Fruit fly (Drosophila melanogaster) whole organism, embryonic: ENCODE data around the gene CG14020.

Experiments
- Adf1 ChIP-seq: fragments of 200-800 bp; sonication (Bioruptor generic); IDR thresholded peaks from 2 replicates; pipeline ENCODE4 v1.3.6; 2022; ENCODE audit warnings: missing biosample characterization, missing genetic modification characterization
- Atf-2 ChIP-seq: fragments of 200-800 bp; sonication (Bioruptor generic); optimal IDR thresholded peaks from 2 replicates; lab custom pipeline; 2016; ENCODE audit warnings: missing biosample characterization, missing genetic modification characterization
- B-H1 ChIP-seq: fragments of 200-800 bp; sonication (Bioruptor generic); IDR thresholded peaks from 3 replicates; pipeline ENCODE4 v1.3.6; 2022; ENCODE audit warnings: missing biosample characterization, missing genetic modification characterization
- Bgb ChIP-seq: fragments of 200-800 bp; sonication (Bioruptor generic); IDR thresholded peaks from 2 replicates; pipeline ENCODE4 v1.3.6; 2022; ENCODE audit warnings: missing biosample characterization, missing genetic modification characterization; ENCODE audit not compliant: partially characterized antibody
- Bteb2 ChIP-seq: fragments of 200-800 bp; sonication (Bioruptor generic); optimal IDR thresholded peaks from 2 replicates; lab custom pipeline; 2016; ENCODE audit warnings: missing biosample characterization, missing genetic modification characterization
- C15 ChIP-seq: fragments of 200-800 bp; sonication (Bioruptor generic); IDR thresholded peaks from 3 replicates; pipeline ENCODE4 v1.3.6; 2022; ENCODE audit warnings: missing biosample characterization, missing genetic modification characterization
- CG12659 ChIP-seq: fragments of 200-800 bp; sonication (Bioruptor generic); optimal IDR thresholded peaks from 3 replicates; lab custom pipeline; 2017; ENCODE audit warnings: mild to moderate bottlenecking, missing biosample characterization, missing genetic modification reagents, missing genetic modification characterization
- CG12942 ChIP-seq: fragments of 200-800 bp; sonication (Bioruptor generic); optimal IDR thresholded peaks from 3 replicates; lab custom pipeline; 2016; ENCODE audit warnings: missing biosample characterization, missing genetic modification characterization
- CG14441 ChIP-seq: fragments of 200-800 bp; sonication (Bioruptor generic); IDR thresholded peaks from 2 replicates; pipeline ENCODE4 v1.3.6; 2022; ENCODE audit warnings: missing biosample characterization, missing genetic modification characterization
- CG1529 ChIP-seq: fragments of 200-800 bp; sonication (Bioruptor generic); optimal IDR thresholded peaks from 3 replicates; lab custom pipeline; 2018; ENCODE audit warnings: missing biosample characterization, missing genetic modification characterization
- CG17385 ChIP-seq: fragments of 200-800 bp; sonication (Bioruptor generic); optimal IDR thresholded peaks from 3 replicates; lab custom pipeline; 2018; ENCODE audit warnings: missing biosample characterization, mild to moderate bottlenecking, missing genetic modification characterization
- CG17829 ChIP-seq: fragments of 200-800 bp; optimal IDR thresholded peaks from 2 replicates; lab custom pipeline; 2019; ENCODE audit warnings: missing biosample characterization, mild to moderate bottlenecking, missing genetic modification characterization, moderate library complexity
- CG1832 ChIP-seq: fragments of 200-800 bp; sonication (Bioruptor generic); optimal IDR thresholded peaks from 2 replicates; lab custom pipeline; 2017; ENCODE audit warnings: missing biosample characterization, mild to moderate bottlenecking, missing genetic modification characterization, inconsistent platforms
- CG18599 ChIP-seq: fragments of 200-800 bp; sonication (Bioruptor generic); optimal IDR thresholded peaks from 3 replicates; lab custom pipeline; 2017; ENCODE audit warnings: missing biosample characterization, missing genetic modification characterization, mild to moderate bottlenecking, moderate library complexity, missing genetic modification reagents
- CG30403 ChIP-seq: fragments of 200-800 bp; sonication (Bioruptor generic); optimal IDR thresholded peaks from 3 replicates; lab custom pipeline; 2016; ENCODE audit warnings: missing biosample characterization, missing genetic modification characterization
- CG4282 ChIP-seq: fragments of 200-800 bp; sonication (Bioruptor generic); optimal IDR thresholded peaks from 2 replicates; lab custom pipeline; 2016; ENCODE audit warnings: missing biosample characterization, missing genetic modification characterization
- CG4707 ChIP-seq: fragments of 200-800 bp; sonication (Bioruptor generic); optimal IDR thresholded peaks from 2 replicates; lab custom pipeline; 2018; ENCODE audit warnings: missing biosample characterization, mild to moderate bottlenecking, missing genetic modification characterization, moderate library complexity
- CG7556 ChIP-seq: fragments of 200-800 bp; sonication (Bioruptor generic); optimal IDR thresholded peaks from 2 replicates; lab custom pipeline; 2017; ENCODE audit warnings: missing biosample characterization, mild to moderate bottlenecking, missing genetic modification characterization
- CG7745 ChIP-seq: fragments of 200-800 bp; sonication (Bioruptor generic); optimal IDR thresholded peaks from 2 replicates; lab custom pipeline; 2018; ENCODE audit warnings: missing biosample characterization, mild to moderate bottlenecking, missing genetic modification characterization, moderate library complexity
- CG7786 ChIP-seq: fragments of 200-800 bp; sonication (Bioruptor generic); optimal IDR thresholded peaks from 2 replicates; lab custom pipeline; 2016; ENCODE audit warnings: missing biosample characterization, missing genetic modification characterization
- CG7839 ChIP-seq: fragments of 200-800 bp; sonication (Bioruptor generic); optimal IDR thresholded peaks from 3 replicates; lab custom pipeline; 2018; ENCODE audit warnings: missing biosample characterization, mild to moderate bottlenecking, missing genetic modification characterization, moderate library complexity
- CG8290 ChIP-seq, 3 experiments: fragments of 200-800 bp; sonication (Bioruptor generic); optimal IDR thresholded peaks; 2 replicates each; lab custom pipeline; 2016 to 2019; ENCODE audit warnings: missing biosample characterization in 3 of 3, missing genetic modification characterization in 3 of 3, mild to moderate bottlenecking in 2 of 3, moderate library complexity in 1 of 3
- CG8478 ChIP-seq: fragments of >200 bp; optimal IDR thresholded peaks from 2 replicates; lab custom pipeline; 2018
- CG8765 ChIP-seq: fragments of 200-800 bp; sonication (Bioruptor generic); IDR thresholded peaks from 2 replicates; pipeline ENCODE4 v1.3.6; 2022; ENCODE audit warnings: missing biosample characterization, missing genetic modification characterization
- Chrac-16 ChIP-seq: fragments of 200-800 bp; sonication (Bioruptor generic); optimal IDR thresholded peaks from 3 replicates; lab custom pipeline; 2016; ENCODE audit warnings: missing biosample characterization, missing genetic modification characterization
- CoRest ChIP-seq: fragments of 200-800 bp; sonication (Bioruptor generic); optimal IDR thresholded peaks from 3 replicates; lab custom pipeline; 2018; ENCODE audit warnings: missing biosample characterization, mild to moderate bottlenecking, missing genetic modification characterization, moderate library complexity
- Dek ChIP-seq: fragments of 200-800 bp; sonication (Bioruptor generic); optimal IDR thresholded peaks from 3 replicates; lab custom pipeline; 2019; ENCODE audit warnings: missing biosample characterization, mild to moderate bottlenecking, missing genetic modification characterization, moderate library complexity
- Dfd ChIP-seq, 2 experiments: fragments of >200 bp; optimal IDR thresholded peaks; 2 replicates each; lab custom pipeline; 2017; ENCODE audit warnings: missing biosample characterization in 2 of 2, missing genetic modification characterization in 2 of 2
- Dip2 ChIP-seq: fragments of 200-800 bp; sonication (Bioruptor generic); IDR thresholded peaks from 2 replicates; pipeline ENCODE4 v1.3.6; 2022; ENCODE audit warnings: missing biosample characterization, missing genetic modification characterization
- Fer3 ChIP-seq: fragments of 200-800 bp; sonication (Bioruptor generic); optimal IDR thresholded peaks from 2 replicates; lab custom pipeline; 2018; ENCODE audit warnings: missing biosample characterization, mild to moderate bottlenecking, missing genetic modification characterization, moderate library complexity
- Gsc ChIP-seq: fragments of 200-800 bp; sonication (Bioruptor generic); IDR thresholded peaks from 2 replicates; pipeline ENCODE4 v1.3.6; 2022; ENCODE audit warnings: missing biosample characterization, missing genetic modification characterization
- Hey ChIP-seq: fragments of 200-800 bp; sonication (Bioruptor generic); optimal IDR thresholded peaks from 3 replicates; lab custom pipeline; 2018; ENCODE audit warnings: missing biosample characterization, mild to moderate bottlenecking, missing genetic modification characterization
- Hr51 ChIP-seq, 2 experiments: fragments of 200-800 bp; sonication (Bioruptor generic); optimal IDR thresholded peaks; 2 replicates in 1 of 2; 3 replicates in 1 of 2; lab custom pipeline; 2016 to 2018; ENCODE audit warnings: missing biosample characterization in 2 of 2, missing genetic modification characterization in 2 of 2, mild to moderate bottlenecking in 1 of 2, moderate library complexity in 1 of 2
- Lim3 ChIP-seq: fragments of 200-800 bp; sonication (Bioruptor generic); IDR thresholded peaks from 2 replicates; pipeline ENCODE4 v1.3.6; 2022; ENCODE audit warnings: missing biosample characterization, missing genetic modification characterization
- Nf-YB ChIP-seq: fragments of 200-800 bp; sonication (Bioruptor generic); optimal IDR thresholded peaks from 3 replicates; lab custom pipeline; 2019; ENCODE audit warnings: missing biosample characterization, mild to moderate bottlenecking, missing genetic modification characterization, moderate library complexity
- Sox102F ChIP-seq: fragments of 200-800 bp; sonication (Bioruptor generic); optimal IDR thresholded peaks from 2 replicates; lab custom pipeline; 2018; ENCODE audit warnings: missing biosample characterization, mild to moderate bottlenecking, missing genetic modification characterization, moderate library complexity
- abd-A ChIP-seq: fragments of 200-800 bp; sonication (Bioruptor generic); optimal IDR thresholded peaks from 3 replicates; lab custom pipeline; 2019; ENCODE audit warnings: missing biosample characterization, mild to moderate bottlenecking, missing genetic modification characterization, moderate library complexity
- al ChIP-seq: fragments of 200-800 bp; sonication (Bioruptor generic); IDR thresholded peaks from 2 replicates; pipeline ENCODE4 v1.3.6; 2022; ENCODE audit warnings: missing biosample characterization, missing genetic modification characterization
- az2 ChIP-seq: fragments of 200-800 bp; sonication (Bioruptor generic); optimal IDR thresholded peaks from 3 replicates; lab custom pipeline; 2016; ENCODE audit warnings: missing biosample characterization, missing genetic modification characterization
- ems ChIP-seq: fragments of 200-800 bp; sonication (Bioruptor generic); optimal IDR thresholded peaks from 3 replicates; lab custom pipeline; 2016; ENCODE audit warnings: missing biosample characterization, missing genetic modification characterization
- klu ChIP-seq: fragments of 200-800 bp; sonication (Bioruptor generic); IDR thresholded peaks from 2 replicates; pipeline ENCODE4 v1.3.6; 2022; ENCODE audit warnings: missing biosample characterization, missing genetic modification characterization
- odd ChIP-seq: fragments of 200-800 bp; sonication (Bioruptor generic); optimal IDR thresholded peaks from 2 replicates; lab custom pipeline; 2017; ENCODE audit warnings: missing biosample characterization, mild to moderate bottlenecking, missing genetic modification characterization
- phol ChIP-seq: fragments of 200-800 bp; sonication (Bioruptor generic); optimal IDR thresholded peaks from 3 replicates; lab custom pipeline; 2018; ENCODE audit warnings: missing biosample characterization, mild to moderate bottlenecking, missing genetic modification characterization, moderate library complexity
- shn ChIP-seq: fragments of 200-800 bp; sonication (Bioruptor generic); optimal IDR thresholded peaks from 3 replicates; lab custom pipeline; 2016; ENCODE audit warnings: missing biosample characterization, missing genetic modification characterization
- slp2 ChIP-seq: fragments of 200-800 bp; sonication (Bioruptor generic); optimal IDR thresholded peaks from 2 replicates; lab custom pipeline; 2016; ENCODE audit warnings: missing biosample characterization, missing genetic modification characterization
- tgo ChIP-seq: fragments of 200-800 bp; sonication (Bioruptor generic); IDR thresholded peaks from 3 replicates; pipeline ENCODE4 v1.3.6; 2022; ENCODE audit warnings: missing biosample characterization, missing genetic modification characterization
- tna ChIP-seq: fragments of 200-800 bp; sonication (Bioruptor generic); IDR thresholded peaks from 2 replicates; pipeline ENCODE4 v1.3.6; 2022; ENCODE audit warnings: missing biosample characterization, missing genetic modification characterization; ENCODE audit not compliant: partially characterized antibody
- wek ChIP-seq: fragments of 200-800 bp; sonication (Bioruptor generic); optimal IDR thresholded peaks from 3 replicates; lab custom pipeline; 2018; ENCODE audit warnings: missing biosample characterization, mild to moderate bottlenecking, missing genetic modification characterization, moderate library complexity
- zen2 ChIP-seq: fragments of 200-800 bp; sonication (Bioruptor generic); IDR thresholded peaks from 3 replicates; pipeline ENCODE4 v1.3.6; 2022; ENCODE audit warnings: missing biosample characterization, missing genetic modification characterization; ENCODE audit not compliant: partially characterized antibody

Gene CG14020

dm6 chr2L:5496468-5497093 lies 21.0 kb upstream of the CG14020 start (continued):
- TF ChIP-seq slp2 (GFP tag; lab: Kevin White, UChicago), result peak; percentile 36
- peak; percentile 63; the same call in 2 of the 3 replicates for TF ChIP-seq tgo
- no peak for TF ChIP-seq Bteb2 (GFP tag; lab: Kevin White, UChicago)
- peak; percentile 44 for TF ChIP-seq Nf-YB (GFP tag; lab: Kevin White, UChicago)
- peak; percentile 60 for TF ChIP-seq al (GFP tag; lab: Robert Waterston, UW)
- peak; percentile 73 for TF ChIP-seq CG7839 (tag; lab: Kevin White, UChicago)
- no peak for TF ChIP-seq Adf1
- TF ChIP-seq abd-A, result peak; percentile 39
- no peak for TF ChIP-seq CG8765 (GFP tag; lab: Robert Waterston, UW)
- TF ChIP-seq tna, result no peak
- TF ChIP-seq CG30403 (GFP tag; lab: Kevin White, UChicago), result peak; percentile 56
- TF ChIP-seq Dfd (GFP tag; optimal IDR thresholded peaks at IDR 0.05; lab: Kevin White, UChicago), result no peak
- peak; percentile 43 for TF ChIP-seq CG14441 (GFP tag; lab: Robert Waterston, UW)
- peak; percentile 1 for TF ChIP-seq odd (GFP tag; lab: Kevin White, UChicago)
- peak; percentile 62 for TF ChIP-seq Sox102F (GFP tag; lab: Kevin White, UChicago)
- no peak for TF ChIP-seq CG8478
- peak in 1 of 2 experiments; percentile 49 for TF ChIP-seq Hr51 (GFP tag; optimal IDR thresholded peaks at IDR 0.05; lab: Kevin White, UChicago)
- TF ChIP-seq zen2, result no peak
- peak; percentile 36 for TF ChIP-seq Dek
- TF ChIP-seq CG7745 (tag; lab: Kevin White, UChicago), result peak; percentile 6
- no peak for TF ChIP-seq Lim3
- TF ChIP-seq CG1832 (GFP tag; lab: Kevin White, UChicago), result no peak
- TF ChIP-seq CG17385 (GFP tag; lab: Kevin White, UChicago), result peak; percentile 50
- no peak for TF ChIP-seq Hey (tag; lab: Kevin White, UChicago)
- TF ChIP-seq CG1529, result peak; percentile 41
- TF ChIP-seq CG7786 (GFP tag; lab: Kevin White, UChicago), result peak; percentile 37
- TF ChIP-seq CG8290 (GFP tag; optimal IDR thresholded peaks at IDR 0.05; lab: Kevin White, UChicago), result peak; percentile 57
- peak in 1 of 2 experiments; percentile 27 for TF ChIP-seq CG8290 (tag; optimal IDR thresholded peaks at IDR 0.05; lab: Kevin White, UChicago)
- 0 out of 2 replicates have a peak, but pooled peaks have one; percentile 33 for TF ChIP-seq klu (GFP tag; lab: Robert Waterston, UW)
- TF ChIP-seq Dip2 (GFP tag; lab: Robert Waterston, UW), result no peak
- TF ChIP-seq Chrac-16, result peak; percentile 39
- TF ChIP-seq CoRest (tag; lab: Kevin White, UChicago), result peak; percentile 58
- TF ChIP-seq Gsc (GFP tag; lab: Robert Waterston, UW), result no peak
- TF ChIP-seq CG7556 (GFP tag; lab: Kevin White, UChicago), result peak; percentile 45
- TF ChIP-seq CG18599 (GFP tag; lab: Kevin White, UChicago), result peak; percentile 49
- no peak for TF ChIP-seq C15
- peak; percentile 70 for TF ChIP-seq CG17829 (tag; lab: Kevin White, UChicago)
- peak; percentile 67 for TF ChIP-seq phol (tag; lab: Kevin White, UChicago)
- peak; percentile 25 for TF ChIP-seq wek (GFP tag; lab: Kevin White, UChicago)
- peak; percentile 51 for TF ChIP-seq ems (GFP tag; lab: Kevin White, UChicago)
- TF ChIP-seq CG12942 (GFP tag; lab: Kevin White, UChicago), result peak; percentile 21
- no peak for TF ChIP-seq Bgb (GFP tag; lab: Robert Waterston, UW)
- no peak for TF ChIP-seq CG4282 (GFP tag; lab: Kevin White, UChicago)
- TF ChIP-seq Atf-2 (GFP tag; lab: Kevin White, UChicago), result peak; percentile 10
- TF ChIP-seq az2, result peak; percentile 57
- TF ChIP-seq CG4707 (GFP tag; lab: Kevin White, UChicago), result peak; percentile 57
- TF ChIP-seq shn (GFP tag; lab: Kevin White, UChicago), result peak; percentile 31
- TF ChIP-seq CG12659 (GFP tag; lab: Kevin White, UChicago), result peak; percentile 25
- peak; percentile 51 for TF ChIP-seq Fer3 (tag; lab: Kevin White, UChicago)
- no peak for TF ChIP-seq B-H1 (GFP tag; lab: Robert Waterston, UW)
